Worm (Caenorhabditis elegans) whole organism, L1 larva: ENCODE measurements around the gene Y43F4A.4.

Source experiments
- C04F5.9 ChIP-seq: sonication (generic microtip); optimal IDR thresholded peaks from 2 replicates; lab custom pipeline; 2016; ENCODE audit warnings: missing genetic modification characterization, missing compliant biosample characterization
- Y116A8C.19 ChIP-seq: sonication (generic microtip); optimal IDR thresholded peaks from 2 replicates; lab custom pipeline; 2016; ENCODE audit warnings: missing compliant biosample characterization, missing genetic modification characterization, borderline replicate concordance
- aha-1 ChIP-seq: fragments of 150-350 bp; optimal IDR thresholded peaks from 2 replicates; lab custom pipeline; 2014; ENCODE audit warnings: missing biosample characterization, missing genetic modification characterization
- alr-1 ChIP-seq: fragments of 200-800 bp; sonication (Bioruptor generic); optimal IDR thresholded peaks from 2 replicates; lab custom pipeline; 2018; ENCODE audit warnings: borderline replicate concordance, mild to moderate bottlenecking, missing genetic modification characterization, missing compliant biosample characterization
- ama-1 ChIP-seq: fragments of 150-350 bp; optimal IDR thresholded peaks from 2 replicates; lab custom pipeline; 2014
- blmp-1 ChIP-seq: fragments of 150-350 bp; optimal IDR thresholded peaks from 2 replicates; lab custom pipeline; 2014; ENCODE audit warnings: missing biosample characterization, missing genetic modification characterization
- ceh-88 ChIP-seq: fragments of 200-800 bp; sonication (Bioruptor generic); IDR thresholded peaks from 2 replicates; pipeline ENCODE4 v1.3.6; 2022; ENCODE audit warnings: missing genetic modification characterization, missing compliant biosample characterization
- dpl-1 ChIP-seq, 3 experiments: fragments of 150-350 bp in 2 of 3; sonication (generic microtip) in 1 of 3; optimal IDR thresholded peaks; 2 replicates each; lab custom pipeline; 2014 to 2017; ENCODE audit warnings: missing biosample characterization in 3 of 3, missing genetic modification characterization in 3 of 3, missing genetic modification reagents in 3 of 3
- efl-1 ChIP-seq, 4 experiments: fragments of 150-350 bp; optimal IDR thresholded peaks in 3 of 4; peaks in 1 of 4; 1 replicate in 1 of 4; 2 replicates in 3 of 4; lab custom pipeline; 2014; ENCODE audit warnings: missing biosample characterization in 2 of 4, missing genetic modification characterization in 2 of 4, missing genetic modification reagents in 2 of 4
- efl-3 ChIP-seq: fragments of 200-800 bp; sonication (Bioruptor generic); optimal IDR thresholded peaks from 2 replicates; lab custom pipeline; 2018; ENCODE audit warnings: mild to moderate bottlenecking, missing genetic modification characterization, missing compliant biosample characterization
- egl-27 ChIP-seq, 2 experiments: fragments of 150-350 bp in 1 of 2; sonication (generic microtip); optimal IDR thresholded peaks; 3 replicates each; lab custom pipeline; 2017 to 2018; ENCODE audit warnings: missing biosample characterization in 2 of 2, missing genetic modification characterization in 2 of 2, missing genetic modification reagents in 2 of 2
- elt-2 ChIP-seq: sonication (generic microtip); optimal IDR thresholded peaks from 2 replicates; lab custom pipeline; 2016; ENCODE audit warnings: missing genetic modification characterization, mild to moderate bottlenecking, inconsistent platforms, missing compliant biosample characterization, missing genetic modification reagents
- grh-1 ChIP-seq: fragments of 200-800 bp; sonication (Bioruptor generic); IDR thresholded peaks from 2 replicates; pipeline ENCODE4 v1.3.6; 2022; ENCODE audit warnings: missing genetic modification reagents, missing genetic modification characterization, missing compliant biosample characterization
- irx-1 ChIP-seq: sonication (generic microtip); optimal IDR thresholded peaks from 2 replicates; lab custom pipeline; 2016; ENCODE audit warnings: missing genetic modification characterization, missing compliant biosample characterization
- lin-13 ChIP-seq: fragments of 150-350 bp; optimal IDR thresholded peaks from 2 replicates; lab custom pipeline; 2014; ENCODE audit warnings: missing biosample characterization, missing genetic modification reagents, missing genetic modification characterization
- lin-14 ChIP-seq: fragments of 200-800 bp; sonication (Bioruptor generic); optimal IDR thresholded peaks from 2 replicates; lab custom pipeline; 2018; ENCODE audit warnings: mild to moderate bottlenecking, missing genetic modification characterization, moderate library complexity, missing compliant biosample characterization
- lin-15B ChIP-seq: fragments of 150-350 bp; sonication (generic microtip); optimal IDR thresholded peaks from 3 replicates; lab custom pipeline; 2014; ENCODE audit warnings: missing biosample characterization, missing genetic modification characterization
- lin-39 ChIP-seq: fragments of 150-350 bp; optimal IDR thresholded peaks from 2 replicates; lab custom pipeline; 2014; ENCODE audit warnings: missing biosample characterization, missing genetic modification reagents, missing genetic modification characterization
- mab-9 ChIP-seq: fragments of 200-800 bp; sonication (Bioruptor generic); IDR thresholded peaks from 2 replicates; pipeline ENCODE4 v1.3.6; 2022; ENCODE audit warnings: missing genetic modification reagents, missing genetic modification characterization, missing compliant biosample characterization
- mef-2 ChIP-seq: fragments of 150-350 bp; optimal IDR thresholded peaks from 2 replicates; lab custom pipeline; 2014; ENCODE audit warnings: missing biosample characterization, missing genetic modification characterization
- nhr-11 ChIP-seq: fragments of 150-350 bp; optimal IDR thresholded peaks from 2 replicates; lab custom pipeline; 2014; ENCODE audit warnings: missing biosample characterization, missing genetic modification characterization
- nhr-237 ChIP-seq: fragments of 150-350 bp; optimal IDR thresholded peaks from 2 replicates; lab custom pipeline; 2014; ENCODE audit warnings: missing biosample characterization, missing genetic modification characterization
- nhr-28 ChIP-seq: fragments of 150-350 bp; optimal IDR thresholded peaks from 2 replicates; lab custom pipeline; 2014; ENCODE audit warnings: missing biosample characterization, missing genetic modification characterization
- nhr-71 ChIP-seq: sonication (generic microtip); optimal IDR thresholded peaks from 2 replicates; lab custom pipeline; 2016; ENCODE audit warnings: mild to moderate bottlenecking, missing genetic modification characterization, moderate library complexity, missing compliant biosample characterization
- nhr-76 ChIP-seq: sonication (generic microtip); optimal IDR thresholded peaks from 2 replicates; lab custom pipeline; 2017; ENCODE audit warnings: missing biosample characterization, missing genetic modification characterization
- nhr-85 ChIP-seq: sonication (generic microtip); peaks from one replicate; lab custom pipeline; 2016; ENCODE audit warnings: missing genetic modification characterization, inconsistent platforms, missing compliant biosample characterization
- pqm-1 ChIP-seq: sonication (generic microtip); optimal IDR thresholded peaks from 3 replicates; lab custom pipeline; 2017; ENCODE audit warnings: missing biosample characterization, missing genetic modification characterization
- rnt-1 ChIP-seq: sonication (generic microtip); optimal IDR thresholded peaks from 2 replicates; lab custom pipeline; 2016; ENCODE audit warnings: mild to moderate bottlenecking, missing genetic modification characterization, moderate library complexity, missing compliant biosample characterization
- swsn-7 ChIP-seq: sonication (generic microtip); optimal IDR thresholded peaks from 2 replicates; lab custom pipeline; 2016; ENCODE audit warnings: missing genetic modification characterization, missing compliant biosample characterization
- tbx-2 ChIP-seq: sonication (generic microtip); optimal IDR thresholded peaks from 2 replicates; lab custom pipeline; 2016; ENCODE audit warnings: missing genetic modification characterization, missing compliant biosample characterization
- unc-86 ChIP-seq: sonication (generic microtip); optimal IDR thresholded peaks from 2 replicates; lab custom pipeline; 2016; ENCODE audit warnings: missing genetic modification characterization, missing compliant biosample characterization
- unc-98 ChIP-seq: fragments of 200-800 bp; sonication (Bioruptor generic); IDR thresholded peaks from 2 replicates; pipeline ENCODE4 v1.3.6; 2022; ENCODE audit warnings: missing genetic modification characterization, missing compliant biosample characterization
- xbp-1 ChIP-seq: sonication (generic microtip); optimal IDR thresholded peaks from 2 replicates; lab custom pipeline; 2016; ENCODE audit warnings: missing genetic modification characterization, missing compliant biosample characterization

The Y43F4A.4 gene

ce11 chrIII:13245281-13245680 lies at the start of gene Y43F4A.4:
Gene Y43F4A.4, plus strand, starts transcription at chrIII:13245581.
- peak; percentile 21; the same call in 1 of the 2 replicates for TF ChIP-seq mab-9 (GFP tag; lab: Robert Waterston, UW)

- TF ChIP-seq nhr-85 (peak; percentile 47), tbx-2 (tag; lab: Kevin White, UChicago) (no peak)
These were observed 44.3 kb upstream of the Y43F4A.4 start for ce11 chrIII:13201079-13201478.

ce11 chrIII:13201901-13202300 lies 43.5 kb upstream of the Y43F4A.4 start:
- TF ChIP-seq ama-1 (lab: Kevin White, UChicago) (no peak), lin-15B (tag; lab: Kevin White, UChicago) (no peak), pqm-1 (tag; lab: Kevin White, UChicago) (no peak), tbx-2 (tag; lab: Kevin White, UChicago) (no peak), aha-1 (no peak)

ce11 chrIII:13204682-13205081 lies 40.7 kb upstream of the Y43F4A.4 start, which contains the start of gene Y39E4B.11:
Gene Y39E4B.11, plus strand, starts transcription at chrIII:13204982.
- TF ChIP-seq efl-1 (optimal IDR thresholded peaks at IDR 0.05; lab: Kevin White, UChicago): no peak
- TF ChIP-seq efl-1 (GFP tag; optimal IDR thresholded peaks at IDR 0.05 in 1 of 2; lab: Kevin White, UChicago): peak in 1 of 2 experiments; percentile 31
- no peak for TF ChIP-seq mef-2

- no peak for TF ChIP-seq xbp-1
- no peak for TF ChIP-seq nhr-28 (tag; lab: Kevin White, UChicago)
- no peak for TF ChIP-seq tbx-2 (tag; lab: Kevin White, UChicago)
- TF ChIP-seq unc-86 (tag; lab: Kevin White, UChicago): no peak
- TF ChIP-seq unc-98 (GFP tag; lab: Robert Waterston, UW): no peak
- no peak for TF ChIP-seq dpl-1 (GFP tag; optimal IDR thresholded peaks at IDR 0.05; lab: Kevin White, UChicago)
- TF ChIP-seq lin-14 (GFP tag; lab: Kevin White, UChicago): no peak
- no peak for TF ChIP-seq alr-1
These were observed 36.4 kb upstream of the Y43F4A.4 start for ce11 chrIII:13208978-13209377.

ce11 chrIII:13212366-13212765 lies 33.0 kb upstream of the Y43F4A.4 start, which contains the start of gene tsp-3:
Gene tsp-3, plus strand, starts transcription at chrIII:13212666.
- no peak for TF ChIP-seq rnt-1 (tag; lab: Kevin White, UChicago)
- no peak for TF ChIP-seq pqm-1 (tag; lab: Kevin White, UChicago)
- no peak for TF ChIP-seq ceh-88 (GFP tag; lab: Robert Waterston, UW)
- no peak for TF ChIP-seq egl-27 (tag; optimal IDR thresholded peaks at IDR 0.05; lab: Kevin White, UChicago)
- no peak for TF ChIP-seq elt-2 (tag; lab: Kevin White, UChicago)
- no peak for TF ChIP-seq nhr-237 (tag; lab: Kevin White, UChicago)
- TF ChIP-seq dpl-1 (GFP tag; optimal IDR thresholded peaks at IDR 0.05; lab: Kevin White, UChicago): no peak
- no peak for TF ChIP-seq alr-1
- TF ChIP-seq swsn-7: no peak
- TF ChIP-seq nhr-71 (tag; lab: Kevin White, UChicago): no peak
- TF ChIP-seq lin-13 (GFP tag; lab: Kevin White, UChicago): no peak
- TF ChIP-seq C04F5.9 (tag; lab: Kevin White, UChicago): no peak
- TF ChIP-seq blmp-1: no peak
- TF ChIP-seq aha-1: no peak
- no peak for TF ChIP-seq lin-39 (tag; lab: Kevin White, UChicago)
- TF ChIP-seq efl-3 (GFP tag; lab: Kevin White, UChicago): no peak
- no peak for TF ChIP-seq lin-14 (GFP tag; lab: Kevin White, UChicago)
- TF ChIP-seq, all 84 proteins: peak for 0

ce11 chrIII:13213111-13213510 lies 32.3 kb upstream of the Y43F4A.4 start:
- TF ChIP-seq nhr-11 (tag; lab: Kevin White, UChicago): no peak
- no peak for TF ChIP-seq nhr-76 (tag; lab: Kevin White, UChicago)
- TF ChIP-seq irx-1 (tag; lab: Kevin White, UChicago): no peak
- TF ChIP-seq grh-1 (GFP tag; lab: Robert Waterston, UW): no peak
- TF ChIP-seq Y116A8C.19 (tag; lab: Kevin White, UChicago): no peak
- no peak for TF ChIP-seq egl-27 (tag; optimal IDR thresholded peaks at IDR 0.05; lab: Kevin White, UChicago)
